Fruit fly (Drosophila melanogaster) whole organism, embryonic: Measurements from ENCODE around the gene Mob3.

Experiments
- Asciz ChIP-seq: fragments of 200-800 bp; sonication (Bioruptor generic); optimal IDR thresholded peaks from 2 replicates; lab custom pipeline; 2017; ENCODE audit warnings: missing biosample characterization, mild to moderate bottlenecking, missing genetic modification characterization, missing genetic modification reagents
- B-H1 ChIP-seq: fragments of 200-800 bp; sonication (Bioruptor generic); IDR thresholded peaks from 3 replicates; pipeline ENCODE4 v1.3.6; 2022; ENCODE audit warnings: missing biosample characterization, missing genetic modification characterization
- B-H2 ChIP-seq: fragments of 200-800 bp; sonication (Bioruptor generic); optimal IDR thresholded peaks from 2 replicates; lab custom pipeline; 2018; ENCODE audit warnings: missing biosample characterization, mild to moderate bottlenecking, missing genetic modification characterization
- CG11695 ChIP-seq: fragments of 200-800 bp; sonication (Bioruptor generic); IDR thresholded peaks from 3 replicates; pipeline ENCODE4 v1.3.6; 2022; ENCODE audit warnings: missing biosample characterization, missing genetic modification characterization
- CG11723 ChIP-seq: fragments of 200-800 bp; sonication (Bioruptor generic); optimal IDR thresholded peaks from 2 replicates; lab custom pipeline; 2017; ENCODE audit warnings: missing biosample characterization, mild to moderate bottlenecking, missing genetic modification characterization
- CG12219 ChIP-seq: fragments of 200-800 bp; sonication (Bioruptor generic); optimal IDR thresholded peaks from 3 replicates; lab custom pipeline; 2018; ENCODE audit warnings: missing biosample characterization, mild to moderate bottlenecking, missing genetic modification characterization
- CG1233 ChIP-seq: fragments of 200-800 bp; sonication (Bioruptor generic); optimal IDR thresholded peaks from 4 replicates; lab custom pipeline; 2018; ENCODE audit warnings: missing biosample characterization, mild to moderate bottlenecking, missing genetic modification characterization
- CG12659 ChIP-seq: fragments of 200-800 bp; sonication (Bioruptor generic); optimal IDR thresholded peaks from 3 replicates; lab custom pipeline; 2017; ENCODE audit warnings: mild to moderate bottlenecking, missing biosample characterization, missing genetic modification reagents, missing genetic modification characterization
- CG14710 ChIP-seq: fragments of 200-800 bp; sonication (Bioruptor generic); optimal IDR thresholded peaks from 3 replicates; lab custom pipeline; 2019; ENCODE audit warnings: missing biosample characterization, mild to moderate bottlenecking, missing genetic modification characterization, moderate library complexity
- CG1603 ChIP-seq: fragments of 200-800 bp; sonication (Bioruptor generic); optimal IDR thresholded peaks from 2 replicates; lab custom pipeline; 2019; ENCODE audit warnings: missing biosample characterization, mild to moderate bottlenecking, missing genetic modification characterization, moderate library complexity
- CG1832 ChIP-seq: fragments of 200-800 bp; sonication (Bioruptor generic); optimal IDR thresholded peaks from 2 replicates; lab custom pipeline; 2017; ENCODE audit warnings: missing biosample characterization, mild to moderate bottlenecking, missing genetic modification characterization, inconsistent platforms
- CG2712 ChIP-seq: fragments of 200-800 bp; optimal IDR thresholded peaks from 3 replicates; lab custom pipeline; 2019; ENCODE audit warnings: missing biosample characterization, mild to moderate bottlenecking, missing genetic modification characterization, moderate library complexity
- CG31388 ChIP-seq: fragments of 200-800 bp; sonication (Bioruptor generic); optimal IDR thresholded peaks from 2 replicates; lab custom pipeline; 2016; ENCODE audit warnings: missing biosample characterization, missing genetic modification characterization
- CG32767 ChIP-seq: fragments of 200-800 bp; sonication (Bioruptor generic); IDR thresholded peaks from 2 replicates; pipeline ENCODE4 v1.3.6; 2022; ENCODE audit warnings: missing biosample characterization, missing genetic modification characterization
- CG3281 ChIP-seq: fragments of 200-800 bp; sonication (Bioruptor generic); optimal IDR thresholded peaks from 3 replicates; lab custom pipeline; 2017; ENCODE audit warnings: missing biosample characterization, mild to moderate bottlenecking, missing genetic modification characterization
- CG34376 ChIP-seq: fragments of 200-800 bp; sonication (Bioruptor generic); optimal IDR thresholded peaks from 2 replicates; lab custom pipeline; 2018; ENCODE audit warnings: missing biosample characterization, mild to moderate bottlenecking, missing genetic modification characterization
- CG3838 ChIP-seq: fragments of 200-800 bp; sonication (Bioruptor generic); optimal IDR thresholded peaks from 3 replicates; lab custom pipeline; 2016; ENCODE audit warnings: missing biosample characterization, missing genetic modification characterization
- CG4328 ChIP-seq: fragments of 200-800 bp; sonication (Bioruptor generic); optimal IDR thresholded peaks from 3 replicates; lab custom pipeline; 2017; ENCODE audit warnings: missing biosample characterization, missing genetic modification reagents, missing genetic modification characterization
- CG6254 ChIP-seq: fragments of 200-800 bp; sonication (Bioruptor generic); optimal IDR thresholded peaks from 3 replicates; lab custom pipeline; 2017; ENCODE audit warnings: mild to moderate bottlenecking, missing biosample characterization, missing genetic modification reagents, missing genetic modification characterization
- CG6813 ChIP-seq: fragments of 200-800 bp; sonication (Bioruptor generic); optimal IDR thresholded peaks from 2 replicates; lab custom pipeline; 2017; ENCODE audit warnings: missing biosample characterization, missing genetic modification characterization, mild to moderate bottlenecking, moderate library complexity, missing genetic modification reagents
- HLH3B ChIP-seq: fragments of 200-800 bp; sonication (Bioruptor generic); IDR thresholded peaks from 2 replicates; pipeline ENCODE4 v1.3.6; 2022; ENCODE audit warnings: missing biosample characterization, missing genetic modification characterization
- HmgD ChIP-seq: fragments of 200-800 bp; sonication (Bioruptor generic); optimal IDR thresholded peaks from 3 replicates; lab custom pipeline; 2016; ENCODE audit warnings: missing biosample characterization, missing genetic modification characterization
- HmgZ ChIP-seq: fragments of 200-800 bp; sonication (Bioruptor generic); optimal IDR thresholded peaks from 2 replicates; lab custom pipeline; 2018; ENCODE audit warnings: missing biosample characterization, mild to moderate bottlenecking, missing genetic modification characterization
- Neu2 ChIP-seq: fragments of 200-800 bp; sonication (Bioruptor generic); optimal IDR thresholded peaks from 3 replicates; lab custom pipeline; 2016; ENCODE audit warnings: missing biosample characterization, missing genetic modification characterization, borderline replicate concordance
- Ravus ChIP-seq: fragments of 200-800 bp; sonication (Bioruptor generic); IDR thresholded peaks from 2 replicates; pipeline ENCODE4 v1.3.6; 2022; ENCODE audit warnings: missing biosample characterization, missing genetic modification characterization
- Sox102F ChIP-seq: fragments of 200-800 bp; sonication (Bioruptor generic); optimal IDR thresholded peaks from 2 replicates; lab custom pipeline; 2018; ENCODE audit warnings: missing biosample characterization, mild to moderate bottlenecking, missing genetic modification characterization, moderate library complexity
- Usf ChIP-seq: fragments of 200-800 bp; sonication (Bioruptor generic); optimal IDR thresholded peaks from 2 replicates; lab custom pipeline; 2017; ENCODE audit warnings: missing genotype, missing biosample characterization, missing genetic modification characterization
- Xrp1 ChIP-seq: fragments of 200-800 bp; sonication (Bioruptor generic); IDR thresholded peaks from 2 replicates; pipeline ENCODE4 v1.3.6; 2022; ENCODE audit warnings: missing biosample characterization, missing genetic modification characterization
- ase ChIP-seq: fragments of 200-800 bp; sonication (Bioruptor generic); IDR thresholded peaks from 3 replicates; pipeline ENCODE4 v1.3.6; 2022; ENCODE audit warnings: missing biosample characterization, missing genetic modification characterization
- cas ChIP-seq: fragments of 200-800 bp; sonication (Bioruptor generic); IDR thresholded peaks from 2 replicates; pipeline ENCODE4 v1.3.6; 2022; ENCODE audit warnings: missing biosample characterization, missing genetic modification characterization
- cg ChIP-seq: fragments of 200-800 bp; sonication (Bioruptor generic); optimal IDR thresholded peaks from 3 replicates; lab custom pipeline; 2019; ENCODE audit warnings: missing biosample characterization, mild to moderate bottlenecking, missing genetic modification characterization, moderate library complexity
- crol ChIP-seq: fragments of 200-800 bp; sonication (Bioruptor generic); IDR thresholded peaks from 2 replicates; pipeline ENCODE4 v1.3.6; 2022; ENCODE audit warnings: missing biosample characterization, missing genetic modification characterization
- dmrt11E ChIP-seq: fragments of 200-800 bp; sonication (Bioruptor generic); optimal IDR thresholded peaks from 3 replicates; lab custom pipeline; 2018; ENCODE audit warnings: missing biosample characterization, mild to moderate bottlenecking, missing genetic modification characterization, moderate library complexity
- grn ChIP-seq: fragments of 200-800 bp; sonication (Bioruptor generic); optimal IDR thresholded peaks from 3 replicates; lab custom pipeline; 2017; ENCODE audit warnings: missing biosample characterization, missing genetic modification characterization
- maf-S ChIP-seq: fragments of 200-800 bp; sonication (Bioruptor generic); optimal IDR thresholded peaks from 2 replicates; lab custom pipeline; 2016; ENCODE audit warnings: missing biosample characterization, missing genetic modification characterization
- nau ChIP-seq: fragments of 200-800 bp; sonication (Bioruptor generic); optimal IDR thresholded peaks from 3 replicates; lab custom pipeline; 2017; ENCODE audit warnings: missing biosample characterization, mild to moderate bottlenecking, missing genetic modification characterization, missing genetic modification reagents
- onecut ChIP-seq: fragments of 200-800 bp; sonication (Bioruptor generic); IDR thresholded peaks from 2 replicates; pipeline ENCODE4 v1.3.6; 2022; ENCODE audit warnings: missing biosample characterization, missing genetic modification characterization
- p53 ChIP-seq: fragments of 200-800 bp; sonication (Bioruptor generic); optimal IDR thresholded peaks from 2 replicates; lab custom pipeline; 2016; ENCODE audit warnings: missing biosample characterization, missing genetic modification characterization
- rib ChIP-seq: fragments of 200-800 bp; sonication (Bioruptor generic); IDR thresholded peaks from 2 replicates; pipeline ENCODE4 v1.3.6; 2022; ENCODE audit warnings: missing biosample characterization, missing genetic modification characterization
- slou ChIP-seq: fragments of 200-800 bp; sonication (Bioruptor generic); optimal IDR thresholded peaks from 3 replicates; lab custom pipeline; 2016; ENCODE audit warnings: missing biosample characterization, missing genetic modification characterization
- sr ChIP-seq: fragments of 200-800 bp; sonication (Bioruptor generic); IDR thresholded peaks from 3 replicates; pipeline ENCODE4 v1.3.6; 2022; ENCODE audit warnings: missing biosample characterization, missing genetic modification characterization
- sug ChIP-seq: fragments of 200-800 bp; optimal IDR thresholded peaks from 2 replicates; lab custom pipeline; 2019; ENCODE audit warnings: missing biosample characterization, mild to moderate bottlenecking, missing genetic modification characterization, moderate library complexity

Gene Mob3

DNA sequence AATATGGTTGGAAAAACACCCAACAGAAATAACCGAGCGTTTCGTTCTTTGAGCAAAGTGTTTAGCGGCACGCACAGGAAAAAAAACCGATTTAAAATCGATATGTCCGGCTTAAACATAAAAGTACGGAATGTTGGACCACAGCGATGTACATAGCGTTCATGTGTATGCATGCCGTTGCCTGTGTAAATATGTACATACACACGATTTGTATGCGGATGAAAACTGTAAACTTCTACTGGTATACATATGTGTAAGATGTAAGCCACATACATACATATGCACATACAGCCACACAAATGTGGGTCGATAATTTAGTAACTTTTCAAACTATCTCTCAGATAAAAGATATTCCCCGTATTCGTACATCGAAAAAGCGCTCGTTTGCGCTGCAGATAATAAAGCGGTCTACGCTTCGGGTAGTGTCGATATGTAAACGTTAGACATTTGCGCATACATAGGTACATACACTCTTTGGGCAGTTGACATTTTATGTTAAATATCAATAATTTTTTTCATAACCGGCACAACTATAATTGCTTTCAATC, 15.4 kb upstream of the Mob3 start (continued):
- no peak for TF ChIP-seq Sox102F (GFP tag; lab: Kevin White, UChicago)
- peak; percentile 79 for TF ChIP-seq cg (GFP tag; lab: Kevin White, UChicago)
- no peak for TF ChIP-seq CG6813
- peak; percentile 3 for TF ChIP-seq nau (GFP tag; lab: Kevin White, UChicago)
- no peak for TF ChIP-seq Usf (GFP tag; lab: Kevin White, UChicago)
- peak; percentile 64 for TF ChIP-seq Xrp1
- TF ChIP-seq CG14710: peak; percentile 50
- TF ChIP-seq CG11723: peak; percentile 27
- TF ChIP-seq Ravus (GFP tag; lab: Robert Waterston, UW): no peak
- TF ChIP-seq sr (GFP tag; lab: Robert Waterston, UW): no peak
- peak; percentile 19 for TF ChIP-seq CG1603
- TF ChIP-seq CG3838 (GFP tag; lab: Kevin White, UChicago): no peak
- peak; percentile 1 for TF ChIP-seq Asciz (GFP tag; lab: Kevin White, UChicago)
- TF ChIP-seq sug (tag; lab: Kevin White, UChicago): peak; percentile 16
- peak; percentile 35 for TF ChIP-seq Neu2
- TF ChIP-seq HLH3B (GFP tag; lab: Robert Waterston, UW): peak; percentile 29; the same call in 1 of the 2 replicates
- TF ChIP-seq crol: no peak
- peak; percentile 45 for TF ChIP-seq CG3281 (GFP tag; lab: Kevin White, UChicago)
- TF ChIP-seq HmgZ (tag; lab: Kevin White, UChicago): peak; percentile 0
- peak; percentile 78 for TF ChIP-seq CG1233 (GFP tag; lab: Kevin White, UChicago)
- TF ChIP-seq grn: peak; percentile 20
- no peak for TF ChIP-seq maf-S (GFP tag; lab: Kevin White, UChicago)
- no peak for TF ChIP-seq slou (GFP tag; lab: Kevin White, UChicago)
- TF ChIP-seq CG2712: peak; percentile 9
- no peak for TF ChIP-seq rib (GFP tag; lab: Robert Waterston, UW)
- no peak for TF ChIP-seq cas (GFP tag; lab: Robert Waterston, UW)
- TF ChIP-seq B-H1 (GFP tag; lab: Robert Waterston, UW): no peak
- TF ChIP-seq B-H2 (GFP tag; lab: Kevin White, UChicago): peak; percentile 31
- TF ChIP-seq CG1832 (GFP tag; lab: Kevin White, UChicago): no peak
- no peak for TF ChIP-seq CG31388 (GFP tag; lab: Kevin White, UChicago)
- peak; percentile 80 for TF ChIP-seq CG34376 (GFP tag; lab: Kevin White, UChicago)
- peak; percentile 68 for TF ChIP-seq CG4328 (GFP tag; lab: Kevin White, UChicago)
- peak; percentile 69; the same call in 1 of the 2 replicates for TF ChIP-seq CG32767 (GFP tag; lab: Robert Waterston, UW)
- TF ChIP-seq p53: peak; percentile 76
- TF ChIP-seq ase (GFP tag; lab: Robert Waterston, UW): no peak
- TF ChIP-seq CG12659 (GFP tag; lab: Kevin White, UChicago): peak; percentile 1
- peak; percentile 39 for TF ChIP-seq dmrt11E (tag; lab: Kevin White, UChicago)
- peak; percentile 11 for TF ChIP-seq CG6254 (GFP tag; lab: Kevin White, UChicago)
- peak; percentile 55; the same call in 1 of the 3 replicates for TF ChIP-seq CG11695
- peak; percentile 80 for TF ChIP-seq onecut (GFP tag; lab: Robert Waterston, UW)
- TF ChIP-seq HmgD (GFP tag; lab: Kevin White, UChicago): no peak
- peak; percentile 20 for TF ChIP-seq CG12219 (GFP tag; lab: Kevin White, UChicago)
